Worm (Caenorhabditis elegans): ENCODE data around the gene sdz-26.

DNA sequence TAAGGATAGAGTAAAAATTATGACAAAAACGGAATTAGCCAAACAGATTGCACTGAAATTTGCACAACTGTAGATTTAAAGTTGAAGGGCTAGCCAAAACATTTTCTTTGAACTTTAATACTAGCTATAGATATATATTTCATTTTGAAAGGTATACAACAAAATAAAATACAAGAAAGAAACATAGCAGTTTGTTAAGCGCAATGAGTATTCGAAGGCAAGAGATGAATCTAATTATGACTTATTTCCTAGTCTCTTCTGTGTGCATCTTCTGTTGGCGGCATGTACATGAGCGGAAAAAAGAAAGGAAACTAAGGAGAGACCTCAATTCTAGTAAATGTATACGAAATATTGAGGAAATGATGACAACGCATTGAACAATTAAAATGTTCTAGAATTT is 50.5 kb downstream of the sdz-26 start:
- TF ChIP-seq egl-27 (tag; optimal IDR thresholded peaks at IDR 0.05) (no peak), lin-15B (tag; optimal IDR thresholded peaks at IDR 0.05) (no peak), ztf-11 (tag; optimal IDR thresholded peaks at IDR 0.05) (no peak), nhr-77 (tag; optimal IDR thresholded peaks at IDR 0.05) (no peak), lin-35 (GFP tag; optimal IDR thresholded peaks at IDR 0.05) (no peak), jun-1 (tag; optimal IDR thresholded peaks at IDR 0.05) (no peak), lin-13 (GFP tag; optimal IDR thresholded peaks at IDR 0.05) (no peak), nhr-90 (tag; optimal IDR thresholded peaks at IDR 0.05; ENCODE audit: poor library complexity) (no peak), ceh-82 (tag; optimal IDR thresholded peaks at IDR 0.05) (no peak), grh-1 (GFP tag; IDR thresholded peaks at IDR 0.05) (no peak), tbx-2 (tag; optimal IDR thresholded peaks at IDR 0.05) (no peak)

All from whole organism, L1 larva.